Worm (Caenorhabditis elegans) whole organism, mixed stage, embryonic: ENCODE data around the gene col-146.

Experiments used
- blmp-1 ChIP-seq: fragments of 150-350 bp; optimal IDR thresholded peaks from 2 replicates; lab custom pipeline; 2014; ENCODE audit warnings: missing biosample characterization, missing genetic modification characterization
- elt-1 ChIP-seq: sonication (generic microtip); optimal IDR thresholded peaks from 2 replicates; lab custom pipeline; 2017; ENCODE audit warnings: missing genetic modification characterization, mild to moderate bottlenecking, missing compliant biosample characterization, antibody characterized with exemption, moderate library complexity, borderline replicate concordance; ENCODE audit not compliant: insufficient read depth
- lsy-2 ChIP-seq: fragments of 150-350 bp; optimal IDR thresholded peaks from 2 replicates; lab custom pipeline; 2014; ENCODE audit warnings: missing biosample characterization, missing genetic modification characterization
- mep-1 ChIP-seq: fragments of 150-350 bp; optimal IDR thresholded peaks from 2 replicates; lab custom pipeline; 2017; ENCODE audit warnings: missing biosample characterization, missing genetic modification reagents, missing genetic modification characterization, inconsistent platforms
- nhr-28 ChIP-seq: fragments of 150-350 bp; optimal IDR thresholded peaks from 2 replicates; lab custom pipeline; 2014; ENCODE audit warnings: missing biosample characterization, missing genetic modification characterization
- pha-4 ChIP-seq: fragments of 150-350 bp; optimal IDR thresholded peaks from 2 replicates; lab custom pipeline; 2018; ENCODE audit warnings: missing biosample characterization, missing genetic modification reagents, missing genetic modification characterization
- snpc-4 ChIP-seq: fragments of 150-350 bp; optimal IDR thresholded peaks from 2 replicates; lab custom pipeline; 2014; ENCODE audit warnings: missing biosample characterization, missing genetic modification characterization
- sptf-1 ChIP-seq: sonication (generic microtip); optimal IDR thresholded peaks from 2 replicates; lab custom pipeline; 2017; ENCODE audit warnings: mild to moderate bottlenecking, missing genetic modification characterization, moderate library complexity, missing compliant biosample characterization
- unc-62 ChIP-seq: fragments of 150-350 bp; optimal IDR thresholded peaks from 2 replicates; lab custom pipeline; 2014; ENCODE audit warnings: missing biosample characterization, missing genetic modification reagents, missing genetic modification characterization

DNA sequence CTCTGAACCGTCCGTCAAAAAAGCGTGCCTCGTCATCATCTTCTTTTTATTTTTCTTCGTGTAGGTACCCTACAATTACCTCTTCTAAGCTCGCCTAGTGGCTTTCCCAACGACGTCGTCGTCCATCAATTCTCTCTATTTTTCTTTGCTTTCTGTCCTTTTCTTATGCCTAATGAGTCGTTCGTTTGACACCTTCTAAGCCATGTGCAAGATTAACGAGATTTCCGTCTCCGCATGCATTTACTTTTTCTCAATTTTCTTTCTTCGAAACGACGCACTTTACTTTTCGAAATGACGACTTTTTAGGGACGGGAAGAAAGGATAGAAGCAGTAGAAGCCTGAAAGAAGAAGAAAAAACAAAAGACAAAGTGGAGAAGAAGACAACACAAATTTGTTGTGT is 36.7 kb downstream of the col-146 start, which contains the start of gene ZK287.1:
- no peak for TF ChIP-seq blmp-1 (tag; lab: Kevin White, UChicago)
- TF ChIP-seq snpc-4 = no peak
- no peak for TF ChIP-seq elt-1 (tag; lab: Kevin White, UChicago)
- TF ChIP-seq sptf-1 (tag; lab: Kevin White, UChicago) = no peak
- TF ChIP-seq nhr-28 (tag; lab: Kevin White, UChicago) = no peak
- TF ChIP-seq pha-4 (tag; lab: Kevin White, UChicago) = no peak
- TF ChIP-seq lsy-2 (tag; lab: Kevin White, UChicago) = no peak
- TF ChIP-seq unc-62 (GFP tag; lab: Kevin White, UChicago) = no peak
- TF ChIP-seq mep-1 (tag; lab: Kevin White, UChicago) = no peak
